Worm (Caenorhabditis elegans): ENCODE measurements around the gene gst-42.

ce11 chrX:11712230-11712853 is 15.4 kb downstream of the gst-42 start, which contains the start of gene col-180:
- TF ChIP-seq him-1 (tag; optimal IDR thresholded peaks at IDR 0.05) (no peak), W03F9.2 (tag; optimal IDR thresholded peaks at IDR 0.05) (no peak)
